Worm (Caenorhabditis elegans) whole organism, L4 larva: Measurements from ENCODE around the gene asns-2.

Experiments
- F26F4.8 ChIP-seq: fragments of 200-800 bp; sonication (Bioruptor generic); conservative IDR thresholded peaks from 2 replicates; pipeline ENCODE4 v1.3.6; 2022; ENCODE audit warnings: missing genetic modification characterization, missing compliant biosample characterization
- F49E8.2 ChIP-seq: sonication (generic microtip); optimal IDR thresholded peaks from 2 replicates; lab custom pipeline; 2016; ENCODE audit warnings: missing compliant biosample characterization, mild to moderate bottlenecking, missing genetic modification characterization, borderline replicate concordance
- Y75B8A.6 ChIP-seq: fragments of 200-800 bp; sonication (Bioruptor generic); IDR thresholded peaks from 2 replicates; pipeline ENCODE4 v1.3.6; 2022; ENCODE audit warnings: missing genetic modification reagents, missing genetic modification characterization, missing compliant biosample characterization
- ZK546.5 ChIP-seq, 2 experiments: sonication (generic microtip); optimal IDR thresholded peaks; 2 replicates each; lab custom pipeline; 2017; ENCODE audit warnings: missing biosample characterization in 2 of 2, missing genetic modification characterization in 2 of 2
- ceh-82 ChIP-seq: sonication (generic microtip); optimal IDR thresholded peaks from 2 replicates; lab custom pipeline; 2017; ENCODE audit warnings: missing biosample characterization, missing genetic modification characterization
- ces-1 ChIP-seq: fragments of 150-350 bp; sonication (generic microtip); optimal IDR thresholded peaks from 4 replicates; lab custom pipeline; 2014; ENCODE audit warnings: missing biosample characterization, missing genetic modification reagents, missing genetic modification characterization
- dmd-6 ChIP-seq: fragments of 200-800 bp; sonication (Bioruptor generic); IDR thresholded peaks from 2 replicates; pipeline ENCODE4 v1.3.6; 2022; ENCODE audit warnings: missing genetic modification reagents, missing genetic modification characterization, missing compliant biosample characterization
- egl-27 ChIP-seq: sonication (generic microtip); optimal IDR thresholded peaks from 3 replicates; lab custom pipeline; 2017; ENCODE audit warnings: missing biosample characterization, missing genetic modification reagents, missing genetic modification characterization
- mes-2 ChIP-seq: sonication (generic microtip); optimal IDR thresholded peaks from 2 replicates; lab custom pipeline; 2016; ENCODE audit warnings: missing genotype, mild to moderate bottlenecking, missing genetic modification characterization, missing compliant biosample characterization; ENCODE audit not compliant: poor library complexity, severe bottlenecking
- nhr-11 ChIP-seq: fragments of 150-350 bp; optimal IDR thresholded peaks from 2 replicates; lab custom pipeline; 2014; ENCODE audit warnings: missing biosample characterization, missing genetic modification characterization
- nhr-237 ChIP-seq: sonication (generic microtip); optimal IDR thresholded peaks from 2 replicates; lab custom pipeline; 2017; ENCODE audit warnings: missing biosample characterization, missing genetic modification characterization
- unc-62 ChIP-seq, 3 experiments: fragments of 150-350 bp in 1 of 3; sonication (generic microtip); optimal IDR thresholded peaks in 2 of 3; peaks in 1 of 3; 1 replicate in 1 of 3; 2 replicates in 2 of 3; lab custom pipeline; 2014 to 2017; ENCODE audit warnings: missing biosample characterization in 3 of 3, missing genetic modification characterization in 3 of 3, missing genetic modification reagents in 3 of 3, missing genotype in 1 of 3
- vab-7 ChIP-seq: fragments of 200-800 bp; sonication (Bioruptor generic); IDR thresholded peaks from 2 replicates; pipeline ENCODE4 v1.3.6; 2022; ENCODE audit warnings: missing genetic modification reagents, missing genetic modification characterization, missing compliant biosample characterization

- no peak for TF ChIP-seq egl-27 (tag; lab: Kevin White, UChicago)
- no peak for TF ChIP-seq ceh-82 (tag; lab: Kevin White, UChicago)
- TF ChIP-seq mes-2 (tag; lab: Kevin White, UChicago), result no peak
- TF ChIP-seq ZK546.5 (tag; optimal IDR thresholded peaks at IDR 0.05; lab: Kevin White, UChicago), result no peak
- TF ChIP-seq Y75B8A.6 (GFP tag; lab: Robert Waterston, UW), result no peak
- TF ChIP-seq unc-62 (GFP tag; optimal IDR thresholded peaks at IDR 0.05 in 1 of 2; lab: Kevin White, UChicago), result peak in 1 of 2 experiments; percentile 95
- no peak for TF ChIP-seq unc-62 (tag; optimal IDR thresholded peaks at IDR 0.05; lab: Kevin White, UChicago)
- no peak for TF ChIP-seq nhr-237 (tag; lab: Kevin White, UChicago)
- TF ChIP-seq F49E8.2, result no peak
- TF ChIP-seq nhr-11 (tag; lab: Kevin White, UChicago), result no peak
- no peak for TF ChIP-seq ces-1
- no peak for TF ChIP-seq F26F4.8
- TF ChIP-seq dmd-6 (GFP tag; lab: Robert Waterston, UW), result no peak
- no peak for TF ChIP-seq vab-7 (GFP tag; lab: Robert Waterston, UW)
Observed at ce11 chrX:8797653-8798052, 46.9 kb upstream of the asns-2 start.
